Fruit fly (Drosophila melanogaster): ENCODE data around the gene Septin1.
A peak's percentile ranks its signal among the peaks of the same experiment; 100 is the strongest.

Septin1 gene

DNA sequence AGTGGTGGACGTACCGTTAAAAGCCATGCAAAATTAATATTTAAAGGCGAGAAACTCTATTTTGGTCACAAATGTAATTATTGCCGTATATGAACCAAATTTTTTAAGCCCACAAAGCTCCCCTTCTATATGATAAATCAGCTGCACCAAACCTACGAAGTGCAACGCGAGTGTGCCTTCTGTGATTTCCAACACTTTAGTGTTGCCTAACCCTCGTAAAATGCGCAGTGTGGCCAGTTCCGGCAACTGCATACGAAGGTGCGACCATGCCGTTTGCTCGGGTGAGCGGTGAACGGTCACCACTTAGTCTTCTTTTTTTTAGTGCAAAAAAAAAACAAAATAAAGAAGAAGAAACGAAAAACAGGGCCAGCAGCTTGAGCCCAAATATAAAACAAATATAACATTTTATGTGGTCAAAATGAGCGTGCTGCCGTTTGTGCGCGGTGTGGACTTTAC lies 18.6 kb upstream of the Septin1 start, which contains the start of the genes tty and fliI (continued):
- peak; percentile 66 for TF ChIP-seq CG3407 (GFP tag; optimal IDR thresholded peaks at IDR 0.05)
- peak; percentile 75 for TF ChIP-seq gsb (GFP tag; IDR thresholded peaks at IDR 0.05)
- peak; percentile 87 for TF ChIP-seq Xrp1 (GFP tag; IDR thresholded peaks at IDR 0.05)
- TF ChIP-seq Oli (tag; optimal IDR thresholded peaks at IDR 0.05): peak; percentile 69
- peak; percentile 84 for TF ChIP-seq B-H1 (GFP tag; IDR thresholded peaks at IDR 0.05)
- TF ChIP-seq BtbVII (GFP tag; optimal IDR thresholded peaks at IDR 0.05): peak; percentile 20
- TF ChIP-seq CG32767 (GFP tag; IDR thresholded peaks at IDR 0.05): peak; percentile 74
- TF ChIP-seq CG6175 (GFP tag; IDR thresholded peaks at IDR 0.05): peak; percentile 73
- peak; percentile 75 for TF ChIP-seq grau (tag; optimal IDR thresholded peaks at IDR 0.05)
- TF ChIP-seq sob (GFP tag; IDR thresholded peaks at IDR 0.05): peak; percentile 89
- TF ChIP-seq dpn (GFP tag; optimal IDR thresholded peaks at IDR 0.05): peak; percentile 83 to 85
- TF ChIP-seq CG10959 (GFP tag; IDR thresholded peaks at IDR 0.05): peak; percentile 77
- TF ChIP-seq CG13894 (tag; optimal IDR thresholded peaks at IDR 0.05): peak; percentile 39
- TF ChIP-seq sens (GFP tag): peak; percentile 97
- peak; percentile 70 for TF ChIP-seq gsb-n (tag; optimal IDR thresholded peaks at IDR 0.05)
- peak; percentile 81 for TF ChIP-seq HmgZ (tag; optimal IDR thresholded peaks at IDR 0.05)
- TF ChIP-seq CG12104 (GFP tag; optimal IDR thresholded peaks at IDR 0.05): peak; percentile 72
- peak; percentile 88 for TF ChIP-seq gfzf (GFP tag; optimal IDR thresholded peaks at IDR 0.05)
- TF ChIP-seq CG11093 (GFP tag; IDR thresholded peaks at IDR 0.05): peak; percentile 86; the same call in 2 of the 3 replicates
- peak; percentile 90 for TF ChIP-seq CG9797 (GFP tag; optimal IDR thresholded peaks at IDR 0.05)
- peak; percentile 78 for TF ChIP-seq CG2199 (GFP tag; IDR thresholded peaks at IDR 0.05)
- peak; percentile 43 for TF ChIP-seq CG3838 (GFP tag; optimal IDR thresholded peaks at IDR 0.05)
- TF ChIP-seq ro (GFP tag; IDR thresholded peaks at IDR 0.05): peak; percentile 65
- TF ChIP-seq CG10654 (GFP tag; optimal IDR thresholded peaks at IDR 0.05): peak; percentile 78
- TF ChIP-seq Xbp1 (GFP tag; optimal IDR thresholded peaks at IDR 0.05): peak; percentile 85
- peak; percentile 85 for TF ChIP-seq CHES-1-like (GFP tag; optimal IDR thresholded peaks at IDR 0.05)
- peak; percentile 28 for TF ChIP-seq CG8281 (tag; optimal IDR thresholded peaks at IDR 0.05)
- TF ChIP-seq tll (GFP tag; optimal IDR thresholded peaks at IDR 0.05): no peak
- TF ChIP-seq CG11247 (GFP tag; IDR thresholded peaks at IDR 0.05): peak; percentile 90
- peak; percentile 79 for TF ChIP-seq caup (GFP tag; optimal IDR thresholded peaks at IDR 0.05; ENCODE audit: severe bottlenecking)
- no peak for TF ChIP-seq Elba2 (GFP tag; optimal IDR thresholded peaks at IDR 0.05)
- peak; percentile 66 for TF ChIP-seq D19B (GFP tag; optimal IDR thresholded peaks at IDR 0.05)
- peak; percentile 91 for TF ChIP-seq Aef1 (GFP tag; IDR thresholded peaks at IDR 0.05)
- peak; percentile 75 for TF ChIP-seq dm (GFP tag; optimal IDR thresholded peaks at IDR 0.05)
- TF ChIP-seq CG4282 (GFP tag; optimal IDR thresholded peaks at IDR 0.05): peak; percentile 56
- peak; percentile 10 for TF ChIP-seq trh (GFP tag; optimal IDR thresholded peaks at IDR 0.05)
- TF ChIP-seq CG31365 (tag; optimal IDR thresholded peaks at IDR 0.05): no peak
- peak; percentile 39 for TF ChIP-seq Six4 (GFP tag; optimal IDR thresholded peaks at IDR 0.05)
- peak; percentile 55 for TF ChIP-seq CG1792 (GFP tag; optimal IDR thresholded peaks at IDR 0.05)
- TF ChIP-seq CG18476 (GFP tag; optimal IDR thresholded peaks at IDR 0.05): peak; percentile 68
- TF ChIP-seq Bgb (GFP tag; IDR thresholded peaks at IDR 0.05; ENCODE audit: partially characterized antibody): no peak
- peak; percentile 91 for TF ChIP-seq CG9932 (GFP tag; IDR thresholded peaks at IDR 0.05)
- 0 out of 2 replicates have a peak, but pooled peaks have one; percentile 42 for TF ChIP-seq Poxn (GFP tag; IDR thresholded peaks at IDR 0.05)
- TF ChIP-seq MTF-1 (GFP tag; optimal IDR thresholded peaks at IDR 0.05; ENCODE audit: borderline replicate concordance): no peak
- TF ChIP-seq Ssrp (tag; optimal IDR thresholded peaks at IDR 0.05): peak; percentile 65
- TF ChIP-seq CG7786 (GFP tag; optimal IDR thresholded peaks at IDR 0.05): peak; percentile 87
- TF ChIP-seq CoRest (tag; optimal IDR thresholded peaks at IDR 0.05): peak; percentile 80
- TF ChIP-seq CG1603 (tag; optimal IDR thresholded peaks at IDR 0.05): peak; percentile 88
- TF ChIP-seq btn (GFP tag; optimal IDR thresholded peaks at IDR 0.05): peak; percentile 67
- TF ChIP-seq zf30C (GFP tag; optimal IDR thresholded peaks at IDR 0.05): no peak
- peak; percentile 14; the same call in 1 of the 2 replicates for TF ChIP-seq CG13287 (GFP tag; IDR thresholded peaks at IDR 0.05; ENCODE audit: partially characterized antibody)

All from whole organism, embryonic.